Worm (Caenorhabditis elegans) whole organism, L2 larva: Measurements from ENCODE around the gene C50E3.13.

Experiments
- C34F6.9 ChIP-seq: fragments of 150-350 bp; optimal IDR thresholded peaks from 2 replicates; lab custom pipeline; 2014; ENCODE audit warnings: missing biosample characterization, missing genetic modification characterization
- F13H6.1 ChIP-seq: sonication (generic microtip); optimal IDR thresholded peaks from 2 replicates; lab custom pipeline; 2016; ENCODE audit warnings: missing genetic modification characterization, missing compliant biosample characterization
- R02D3.7 ChIP-seq: fragments of 150-350 bp; optimal IDR thresholded peaks from 2 replicates; lab custom pipeline; 2014; ENCODE audit warnings: missing biosample characterization, missing genetic modification characterization
- Y55F3AM.14 ChIP-seq: fragments of 200-800 bp; sonication (Bioruptor generic); optimal IDR thresholded peaks from 2 replicates; lab custom pipeline; 2018; ENCODE audit warnings: mild to moderate bottlenecking, missing genetic modification characterization, missing compliant biosample characterization
- ZK546.5 ChIP-seq: sonication (generic microtip); optimal IDR thresholded peaks from 2 replicates; lab custom pipeline; 2017; ENCODE audit warnings: missing biosample characterization, missing genetic modification characterization
- alr-1 ChIP-seq: fragments of 150-350 bp; optimal IDR thresholded peaks from 2 replicates; lab custom pipeline; 2014; ENCODE audit warnings: missing biosample characterization, missing genetic modification characterization
- aly-2 ChIP-seq: fragments of 150-350 bp; optimal IDR thresholded peaks from 2 replicates; lab custom pipeline; 2014; ENCODE audit warnings: missing biosample characterization, missing genetic modification characterization
- ama-1 ChIP-seq: fragments of 150-350 bp; optimal IDR thresholded peaks from 2 replicates; lab custom pipeline; 2018; ENCODE audit warnings: inconsistent platforms
- blmp-1 ChIP-seq: sonication (generic microtip); optimal IDR thresholded peaks from 2 replicates; lab custom pipeline; 2017; ENCODE audit warnings: missing genetic modification characterization, mild to moderate bottlenecking, missing compliant biosample characterization, antibody characterized with exemption, moderate library complexity; ENCODE audit not compliant: insufficient read depth
- ceh-16 ChIP-seq: fragments of 150-350 bp; optimal IDR thresholded peaks from 2 replicates; lab custom pipeline; 2014; ENCODE audit warnings: missing biosample characterization, missing genetic modification characterization
- ceh-82 ChIP-seq: fragments of 150-350 bp; optimal IDR thresholded peaks from 2 replicates; lab custom pipeline; 2014; ENCODE audit warnings: missing biosample characterization, missing genetic modification characterization
- crh-2 ChIP-seq: sonication (generic microtip); optimal IDR thresholded peaks from 2 replicates; lab custom pipeline; 2017; ENCODE audit warnings: missing biosample characterization, missing genetic modification characterization
- dmd-4 ChIP-seq: sonication (generic microtip); optimal IDR thresholded peaks from 2 replicates; lab custom pipeline; 2017; ENCODE audit warnings: missing biosample characterization, missing genetic modification characterization
- egl-27 ChIP-seq: sonication (generic microtip); optimal IDR thresholded peaks from 3 replicates; lab custom pipeline; 2017; ENCODE audit warnings: missing biosample characterization, missing genetic modification reagents, missing genetic modification characterization
- elt-1 ChIP-seq: fragments of 150-350 bp; optimal IDR thresholded peaks from 2 replicates; lab custom pipeline; 2014; ENCODE audit warnings: missing biosample characterization, missing genetic modification characterization
- elt-3 ChIP-seq: sonication (generic microtip); optimal IDR thresholded peaks from 2 replicates; lab custom pipeline; 2017; ENCODE audit warnings: missing biosample characterization, missing genetic modification characterization
- fos-1 ChIP-seq: fragments of 150-350 bp; optimal IDR thresholded peaks from 2 replicates; lab custom pipeline; 2014; ENCODE audit warnings: missing biosample characterization, missing genetic modification characterization
- gmeb-1 ChIP-seq: fragments of 150-350 bp; optimal IDR thresholded peaks from 2 replicates; lab custom pipeline; 2014; ENCODE audit warnings: missing biosample characterization, missing genetic modification characterization
- lin-11 ChIP-seq: fragments of 150-350 bp; sonication (generic microtip); optimal IDR thresholded peaks from 2 replicates; lab custom pipeline; 2014; ENCODE audit warnings: missing biosample characterization, missing genetic modification characterization, inconsistent platforms, mixed read lengths
- lin-13 ChIP-seq: fragments of 150-350 bp; optimal IDR thresholded peaks from 2 replicates; lab custom pipeline; 2014; ENCODE audit warnings: missing biosample characterization, missing genetic modification reagents, missing genetic modification characterization
- lin-39 ChIP-seq: fragments of 150-350 bp; optimal IDR thresholded peaks from 2 replicates; lab custom pipeline; 2014; ENCODE audit warnings: missing biosample characterization, missing genetic modification reagents, missing genetic modification characterization
- lsy-2 ChIP-seq, 2 experiments: fragments of 150-350 bp in 1 of 2; sonication (generic microtip) in 1 of 2; optimal IDR thresholded peaks; 2 replicates each; lab custom pipeline; 2014 to 2017; ENCODE audit warnings: missing biosample characterization in 2 of 2, missing genetic modification characterization in 2 of 2
- mab-5 ChIP-seq: fragments of 150-350 bp; optimal IDR thresholded peaks from 2 replicates; lab custom pipeline; 2014; ENCODE audit warnings: missing biosample characterization, missing genetic modification characterization
- mbf-1 ChIP-seq: sonication (generic microtip); optimal IDR thresholded peaks from 2 replicates; lab custom pipeline; 2017; ENCODE audit warnings: missing biosample characterization, missing genetic modification characterization
- mdl-1 ChIP-seq, 2 experiments: fragments of 150-350 bp in 1 of 2; sonication (generic microtip) in 1 of 2; optimal IDR thresholded peaks; 2 replicates each; lab custom pipeline; 2017; ENCODE audit warnings: missing biosample characterization in 2 of 2, missing genetic modification characterization in 2 of 2
- nhr-10 ChIP-seq: sonication (generic microtip); optimal IDR thresholded peaks from 2 replicates; lab custom pipeline; 2017; ENCODE audit warnings: missing biosample characterization, missing genetic modification characterization
- nhr-11 ChIP-seq: fragments of 150-350 bp; optimal IDR thresholded peaks from 2 replicates; lab custom pipeline; 2014; ENCODE audit warnings: missing biosample characterization, missing genetic modification characterization
- nhr-12 ChIP-seq: fragments of 150-350 bp; optimal IDR thresholded peaks from 2 replicates; lab custom pipeline; 2014; ENCODE audit warnings: missing biosample characterization, missing genetic modification characterization
- nhr-129 ChIP-seq: fragments of 150-350 bp; optimal IDR thresholded peaks from 2 replicates; lab custom pipeline; 2014; ENCODE audit warnings: missing biosample characterization, missing genetic modification characterization
- nhr-21 ChIP-seq: fragments of 150-350 bp; optimal IDR thresholded peaks from 2 replicates; lab custom pipeline; 2014; ENCODE audit warnings: missing biosample characterization, missing genetic modification characterization
- nhr-23 ChIP-seq: fragments of 150-350 bp; optimal IDR thresholded peaks from 2 replicates; lab custom pipeline; 2014; ENCODE audit warnings: missing biosample characterization, missing genetic modification reagents, missing genetic modification characterization
- nhr-237 ChIP-seq: fragments of 150-350 bp; optimal IDR thresholded peaks from 2 replicates; lab custom pipeline; 2014; ENCODE audit warnings: missing biosample characterization, missing genetic modification characterization
- nhr-25 ChIP-seq: fragments of 150-350 bp; sonication (generic microtip); optimal IDR thresholded peaks from 3 replicates; lab custom pipeline; 2014; ENCODE audit warnings: missing biosample characterization, missing genetic modification characterization
- nhr-6 ChIP-seq: fragments of 150-350 bp; optimal IDR thresholded peaks from 2 replicates; lab custom pipeline; 2014; ENCODE audit warnings: missing biosample characterization, missing genetic modification characterization
- nhr-77 ChIP-seq: fragments of 150-350 bp; optimal IDR thresholded peaks from 2 replicates; lab custom pipeline; 2014; ENCODE audit warnings: missing biosample characterization, missing genetic modification characterization
- peb-1 ChIP-seq: fragments of 150-350 bp; optimal IDR thresholded peaks from 2 replicates; lab custom pipeline; 2014; ENCODE audit warnings: missing biosample characterization, missing genetic modification characterization
- sem-4 ChIP-seq: fragments of 150-350 bp; optimal IDR thresholded peaks from 2 replicates; lab custom pipeline; 2014; ENCODE audit warnings: missing biosample characterization, missing genetic modification reagents, missing genetic modification characterization
- skn-1 ChIP-seq: sonication (generic microtip); optimal IDR thresholded peaks from 2 replicates; lab custom pipeline; 2017; ENCODE audit warnings: missing biosample characterization, missing genetic modification characterization
- sma-3 ChIP-seq: sonication (generic microtip); optimal IDR thresholded peaks from 2 replicates; lab custom pipeline; 2016; ENCODE audit warnings: missing genetic modification reagents, missing genetic modification characterization, missing compliant biosample characterization
- sma-9 ChIP-seq, 2 experiments: fragments of 150-350 bp in 1 of 2; sonication (generic microtip) in 1 of 2; optimal IDR thresholded peaks; 2 replicates each; lab custom pipeline; 2014 to 2016; ENCODE audit warnings: missing genetic modification characterization in 2 of 2, mild to moderate bottlenecking in 1 of 2, missing biosample characterization in 1 of 2, missing compliant biosample characterization in 1 of 2, missing genetic modification reagents in 1 of 2, moderate library complexity in 1 of 2
- snpc-4 ChIP-seq: fragments of 150-350 bp; optimal IDR thresholded peaks from 2 replicates; lab custom pipeline; 2014; ENCODE audit warnings: missing biosample characterization, missing genetic modification characterization
- unc-39 ChIP-seq: fragments of 150-350 bp; optimal IDR thresholded peaks from 2 replicates; lab custom pipeline; 2014; ENCODE audit warnings: missing biosample characterization, missing genetic modification characterization
- unc-55 ChIP-seq: fragments of 150-350 bp; sonication (generic microtip); optimal IDR thresholded peaks from 3 replicates; lab custom pipeline; 2014; ENCODE audit warnings: missing biosample characterization, missing genetic modification reagents, missing genetic modification characterization
- unc-62 ChIP-seq: fragments of 150-350 bp; optimal IDR thresholded peaks from 2 replicates; lab custom pipeline; 2014; ENCODE audit warnings: missing biosample characterization, missing genetic modification reagents, missing genetic modification characterization
- zag-1 ChIP-seq: fragments of 150-350 bp; optimal IDR thresholded peaks from 2 replicates; lab custom pipeline; 2014; ENCODE audit warnings: missing biosample characterization, missing genetic modification characterization
- ztf-1 ChIP-seq: fragments of 200-800 bp; sonication (Bioruptor generic); conservative IDR thresholded peaks from 2 replicates; pipeline ENCODE4 v1.3.6; 2022; ENCODE audit warnings: missing genetic modification characterization, missing compliant biosample characterization
- ztf-11 ChIP-seq: sonication (generic microtip); optimal IDR thresholded peaks from 2 replicates; lab custom pipeline; 2017; ENCODE audit warnings: missing biosample characterization, missing genetic modification characterization
- ztf-4 ChIP-seq: fragments of 150-350 bp; optimal IDR thresholded peaks from 2 replicates; lab custom pipeline; 2014; ENCODE audit warnings: missing biosample characterization, missing genetic modification characterization

C50E3.13 gene

DNA sequence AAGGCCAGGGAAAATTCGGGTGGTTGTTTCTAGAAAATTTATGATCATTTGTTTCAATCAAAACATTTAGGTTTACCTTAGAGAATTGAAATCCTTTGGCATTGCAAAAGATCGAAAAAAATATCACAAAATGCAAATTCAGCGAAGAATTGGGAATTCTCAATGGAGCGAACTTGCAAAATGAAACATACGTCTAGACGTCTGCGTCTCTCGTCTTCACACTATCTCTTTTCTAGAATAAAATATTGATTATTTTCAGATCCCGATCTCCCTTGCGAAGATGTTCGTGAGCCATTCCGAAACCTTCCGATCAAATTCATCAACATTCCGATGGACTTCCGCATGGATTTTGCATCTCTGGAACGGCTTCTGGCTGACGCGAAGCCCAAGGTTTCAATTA lies 43.7 kb downstream of the C50E3.13 start, which contains the start of gene ets-6:
Gene ets-6 (minus strand): TSS at position 169 of the 400 bp plus-strand sequence.
- TF ChIP-seq unc-55, result peak; percentile 76
- TF ChIP-seq lin-39 (tag; lab: Kevin White, UChicago), result no peak
- no peak for TF ChIP-seq lin-13 (GFP tag; lab: Kevin White, UChicago)
- no peak for TF ChIP-seq mab-5
- peak; percentile 77 for TF ChIP-seq C34F6.9
- TF ChIP-seq crh-2 (tag; lab: Kevin White, UChicago), result peak; percentile 55
- TF ChIP-seq egl-27 (tag; lab: Kevin White, UChicago), result no peak
- no peak for TF ChIP-seq elt-3
- no peak for TF ChIP-seq mbf-1 (tag; lab: Kevin White, UChicago)
- no peak for TF ChIP-seq dmd-4 (tag; lab: Kevin White, UChicago)
- TF ChIP-seq sem-4 (tag; lab: Kevin White, UChicago), result no peak
- no peak for TF ChIP-seq aly-2 (tag; lab: Kevin White, UChicago)
- TF ChIP-seq nhr-21, result peak; percentile 18
- TF ChIP-seq ztf-4 (tag; lab: Kevin White, UChicago), result no peak
- TF ChIP-seq mdl-1 (tag; optimal IDR thresholded peaks at IDR 0.05; lab: Kevin White, UChicago), result no peak
- peak; percentile 26 for TF ChIP-seq sma-9 (GFP tag; optimal IDR thresholded peaks at IDR 0.05; lab: Kevin White, UChicago)
- no peak for TF ChIP-seq sma-9 (tag; optimal IDR thresholded peaks at IDR 0.05; lab: Kevin White, UChicago)
- no peak for TF ChIP-seq lin-11 (tag; lab: Kevin White, UChicago)
- no peak for TF ChIP-seq ceh-82 (tag; lab: Kevin White, UChicago)
- peak; percentile 35 for TF ChIP-seq nhr-25 (tag; lab: Kevin White, UChicago)
- no peak for TF ChIP-seq zag-1 (tag; lab: Kevin White, UChicago)
- TF ChIP-seq Y55F3AM.14 (GFP tag; lab: Kevin White, UChicago), result no peak
- TF ChIP-seq nhr-237 (tag; lab: Kevin White, UChicago), result no peak
- TF ChIP-seq blmp-1 (tag; lab: Kevin White, UChicago), result no peak
- no peak for TF ChIP-seq peb-1 (tag; lab: Kevin White, UChicago)
- TF ChIP-seq nhr-6 (tag; lab: Kevin White, UChicago), result no peak
- no peak for TF ChIP-seq alr-1 (tag; lab: Kevin White, UChicago)
- TF ChIP-seq nhr-23, result no peak
- no peak for TF ChIP-seq skn-1 (tag; lab: Kevin White, UChicago)
- no peak for TF ChIP-seq ceh-16
- peak; percentile 50 for TF ChIP-seq nhr-129 (tag; lab: Kevin White, UChicago)
- no peak for TF ChIP-seq unc-62
- TF ChIP-seq ztf-1 (GFP tag; lab: Robert Waterston, UW), result no peak
- TF ChIP-seq nhr-77 (tag; lab: Kevin White, UChicago), result no peak
- no peak for TF ChIP-seq F13H6.1
- no peak for TF ChIP-seq nhr-12 (tag; lab: Kevin White, UChicago)
- peak; percentile 10 to 78 for TF ChIP-seq lsy-2 (tag; optimal IDR thresholded peaks at IDR 0.05; lab: Kevin White, UChicago)
- no peak for TF ChIP-seq nhr-11 (tag; lab: Kevin White, UChicago)
- TF ChIP-seq unc-39 (tag; lab: Kevin White, UChicago), result no peak
- TF ChIP-seq ZK546.5 (tag; lab: Kevin White, UChicago), result no peak
- TF ChIP-seq R02D3.7 (tag; lab: Kevin White, UChicago), result no peak
- peak; percentile 60 for TF ChIP-seq gmeb-1 (tag; lab: Kevin White, UChicago)
- no peak for TF ChIP-seq ztf-11 (tag; lab: Kevin White, UChicago)
- TF ChIP-seq sma-3 (GFP tag; lab: Kevin White, UChicago), result peak; percentile 16
- TF ChIP-seq nhr-10 (tag; lab: Kevin White, UChicago), result no peak
- no peak for TF ChIP-seq elt-1 (tag; lab: Kevin White, UChicago)
- no peak for TF ChIP-seq ama-1
- TF ChIP-seq fos-1, result peak; percentile 25
- TF ChIP-seq snpc-4 (tag; lab: Kevin White, UChicago), result no peak
